Fruit fly (Drosophila melanogaster) whole organism, embryonic: ENCODE results near the gene PNPase.

Experiments
- Atf6 ChIP-seq: fragments of 200-800 bp; sonication (Bioruptor generic); IDR thresholded peaks from 2 replicates; pipeline ENCODE4 v1.3.6; 2022; ENCODE audit warnings: missing biosample characterization, missing genetic modification characterization
- BEAF-32 ChIP-seq: fragments of 200-800 bp; sonication (Bioruptor generic); optimal IDR thresholded peaks from 3 replicates; lab custom pipeline; 2017; ENCODE audit warnings: missing biosample characterization, missing genetic modification characterization, mild to moderate bottlenecking, moderate library complexity, missing genetic modification reagents
- Bdp1 ChIP-seq: fragments of 200-800 bp; sonication (Bioruptor generic); optimal IDR thresholded peaks from 3 replicates; lab custom pipeline; 2016; ENCODE audit warnings: missing biosample characterization, missing genetic modification characterization
- Bteb2 ChIP-seq: fragments of 200-800 bp; sonication (Bioruptor generic); optimal IDR thresholded peaks from 2 replicates; lab custom pipeline; 2016; ENCODE audit warnings: missing biosample characterization, missing genetic modification characterization
- CG12219 ChIP-seq: fragments of 200-800 bp; sonication (Bioruptor generic); optimal IDR thresholded peaks from 3 replicates; lab custom pipeline; 2018; ENCODE audit warnings: missing biosample characterization, mild to moderate bottlenecking, missing genetic modification characterization
- CG13123 ChIP-seq: fragments of 200-800 bp; sonication (Bioruptor generic); optimal IDR thresholded peaks from 2 replicates; lab custom pipeline; 2016; ENCODE audit warnings: missing biosample characterization, missing genetic modification characterization
- CG15601 ChIP-seq: fragments of 200-800 bp; sonication (Bioruptor generic); optimal IDR thresholded peaks from 3 replicates; lab custom pipeline; 2019; ENCODE audit warnings: missing biosample characterization, mild to moderate bottlenecking, missing genetic modification characterization, moderate library complexity
- CG16815 ChIP-seq: fragments of 200-800 bp; sonication (Bioruptor generic); optimal IDR thresholded peaks from 3 replicates; lab custom pipeline; 2017; ENCODE audit warnings: missing biosample characterization, mild to moderate bottlenecking, missing genetic modification characterization
- CG17186 ChIP-seq: fragments of 200-800 bp; sonication (Bioruptor generic); optimal IDR thresholded peaks from 3 replicates; lab custom pipeline; 2017; ENCODE audit warnings: missing biosample characterization, missing genetic modification reagents, missing genetic modification characterization
- CG18476 ChIP-seq: fragments of 200-800 bp; sonication (Bioruptor generic); optimal IDR thresholded peaks from 2 replicates; lab custom pipeline; 2016; ENCODE audit warnings: missing biosample characterization, mild to moderate bottlenecking, missing genetic modification characterization
- CG18619 ChIP-seq: fragments of 200-800 bp; sonication (Bioruptor generic); optimal IDR thresholded peaks from 3 replicates; lab custom pipeline; 2017; ENCODE audit warnings: missing biosample characterization, mild to moderate bottlenecking, missing genetic modification characterization
- CG31365 ChIP-seq: fragments of 200-800 bp; sonication (Bioruptor generic); optimal IDR thresholded peaks from 2 replicates; lab custom pipeline; 2018; ENCODE audit warnings: missing biosample characterization, mild to moderate bottlenecking, missing genetic modification characterization
- CG33557 ChIP-seq: fragments of 200-800 bp; sonication (Bioruptor generic); optimal IDR thresholded peaks from 2 replicates; lab custom pipeline; 2019; ENCODE audit warnings: missing biosample characterization, mild to moderate bottlenecking, missing genetic modification characterization, moderate library complexity
- CG3847 ChIP-seq: fragments of 200-800 bp; sonication (Bioruptor generic); IDR thresholded peaks from 2 replicates; pipeline ENCODE4 v1.3.6; 2022; ENCODE audit warnings: missing biosample characterization, missing genetic modification characterization
- CG3995 ChIP-seq: fragments of 200-800 bp; sonication (Bioruptor generic); optimal IDR thresholded peaks from 3 replicates; lab custom pipeline; 2016; ENCODE audit warnings: missing biosample characterization, missing genetic modification characterization
- CG4360 ChIP-seq: fragments of 200-800 bp; sonication (Bioruptor generic); IDR thresholded peaks from 2 replicates; pipeline ENCODE4 v1.3.6; 2022; ENCODE audit warnings: missing biosample characterization, missing genetic modification characterization
- CG4730 ChIP-seq: fragments of 200-800 bp; sonication (Bioruptor generic); IDR thresholded peaks from 2 replicates; pipeline ENCODE4 v1.3.6; 2022; ENCODE audit warnings: missing biosample characterization, missing genetic modification characterization
- CG6813 ChIP-seq: fragments of 200-800 bp; sonication (Bioruptor generic); optimal IDR thresholded peaks from 2 replicates; lab custom pipeline; 2017; ENCODE audit warnings: missing biosample characterization, missing genetic modification characterization, mild to moderate bottlenecking, moderate library complexity, missing genetic modification reagents
- CG7271 ChIP-seq: fragments of 200-800 bp; sonication (Bioruptor generic); optimal IDR thresholded peaks from 2 replicates; lab custom pipeline; 2018; ENCODE audit warnings: missing biosample characterization, mild to moderate bottlenecking, missing genetic modification characterization, moderate library complexity
- CG7372 ChIP-seq: fragments of 200-800 bp; sonication (Bioruptor generic); IDR thresholded peaks from 2 replicates; pipeline ENCODE4 v1.3.6; 2022; ENCODE audit warnings: missing biosample characterization, missing genetic modification characterization
- CG8388 ChIP-seq: fragments of 200-800 bp; sonication (Bioruptor generic); optimal IDR thresholded peaks from 2 replicates; lab custom pipeline; 2019; ENCODE audit warnings: missing biosample characterization, mild to moderate bottlenecking, missing genetic modification characterization, moderate library complexity
- CG9797 ChIP-seq: fragments of 200-800 bp; sonication (Bioruptor generic); optimal IDR thresholded peaks from 3 replicates; lab custom pipeline; 2018; ENCODE audit warnings: missing biosample characterization, mild to moderate bottlenecking, missing genetic modification characterization
- Chrac-16 ChIP-seq: fragments of 200-800 bp; sonication (Bioruptor generic); optimal IDR thresholded peaks from 3 replicates; lab custom pipeline; 2016; ENCODE audit warnings: missing biosample characterization, missing genetic modification characterization
- D19A ChIP-seq: fragments of 200-800 bp; optimal IDR thresholded peaks from 3 replicates; lab custom pipeline; 2019; ENCODE audit warnings: missing biosample characterization, mild to moderate bottlenecking, missing genetic modification characterization, moderate library complexity
- Dip2 ChIP-seq: fragments of 200-800 bp; sonication (Bioruptor generic); IDR thresholded peaks from 2 replicates; pipeline ENCODE4 v1.3.6; 2022; ENCODE audit warnings: missing biosample characterization, missing genetic modification characterization
- Dll ChIP-seq: fragments of 200-800 bp; sonication (Bioruptor generic); IDR thresholded peaks from 4 replicates; pipeline ENCODE4 v1.3.6; 2022; ENCODE audit warnings: missing biosample characterization, missing genetic modification characterization; ENCODE audit not compliant: partially characterized antibody
- Ets65A ChIP-seq: fragments of 200-800 bp; sonication (Bioruptor generic); peaks from one replicate; lab custom pipeline; 2016; ENCODE audit warnings: missing biosample characterization, missing genetic modification characterization
- Mad ChIP-seq: fragments of 200-800 bp; sonication (Bioruptor generic); optimal IDR thresholded peaks from 2 replicates; lab custom pipeline; 2016; ENCODE audit warnings: missing biosample characterization, missing genetic modification characterization
- Oli ChIP-seq: fragments of 200-800 bp; sonication (Bioruptor generic); optimal IDR thresholded peaks from 2 replicates; lab custom pipeline; 2018; ENCODE audit warnings: missing biosample characterization, mild to moderate bottlenecking, missing genetic modification characterization, moderate library complexity
- Optix ChIP-seq: fragments of 200-800 bp; sonication (Bioruptor generic); IDR thresholded peaks from 3 replicates; pipeline ENCODE4 v1.3.6; 2022; ENCODE audit warnings: missing biosample characterization, missing genetic modification characterization
- Scr ChIP-seq: fragments of 200-800 bp; sonication (Bioruptor generic); IDR thresholded peaks from 2 replicates; pipeline ENCODE4 v1.3.6; 2022; ENCODE audit warnings: missing biosample characterization, missing genetic modification characterization; ENCODE audit not compliant: partially characterized antibody
- Side ChIP-seq: fragments of 200-800 bp; sonication (Bioruptor generic); optimal IDR thresholded peaks from 2 replicates; lab custom pipeline; 2016; ENCODE audit warnings: missing biosample characterization, missing genetic modification characterization
- Taf1 ChIP-seq: fragments of 200-800 bp; sonication (Bioruptor generic); IDR thresholded peaks from 2 replicates; pipeline ENCODE4 v1.3.6; 2022; ENCODE audit warnings: missing biosample characterization, missing genetic modification characterization
- Tbp ChIP-seq: fragments of >200 bp; optimal IDR thresholded peaks from 2 replicates; lab custom pipeline; 2018; ENCODE audit warnings: missing biosample characterization, missing genetic modification characterization
- ab ChIP-seq: fragments of 200-800 bp; sonication (Bioruptor generic); optimal IDR thresholded peaks from 2 replicates; lab custom pipeline; 2016; ENCODE audit warnings: missing biosample characterization, missing genetic modification characterization
- abd-A ChIP-seq: fragments of 200-800 bp; sonication (Bioruptor generic); optimal IDR thresholded peaks from 3 replicates; lab custom pipeline; 2019; ENCODE audit warnings: missing biosample characterization, mild to moderate bottlenecking, missing genetic modification characterization, moderate library complexity
- aop ChIP-seq: fragments of 200-800 bp; sonication (Bioruptor generic); IDR thresholded peaks from 2 replicates; pipeline ENCODE4 v1.3.6; 2022; ENCODE audit warnings: missing biosample characterization, missing genetic modification characterization
- cad ChIP-seq: fragments of >200 bp; optimal IDR thresholded peaks from 2 replicates; lab custom pipeline; 2017; ENCODE audit warnings: missing biosample characterization, missing genetic modification characterization
- cato ChIP-seq: fragments of 200-800 bp; sonication (Bioruptor generic); optimal IDR thresholded peaks from 2 replicates; lab custom pipeline; 2016; ENCODE audit warnings: missing biosample characterization, missing genetic modification characterization, borderline replicate concordance
- dmrt11E ChIP-seq: fragments of 200-800 bp; sonication (Bioruptor generic); optimal IDR thresholded peaks from 3 replicates; lab custom pipeline; 2018; ENCODE audit warnings: missing biosample characterization, mild to moderate bottlenecking, missing genetic modification characterization, moderate library complexity
- gce ChIP-seq: fragments of 200-800 bp; sonication (Bioruptor generic); IDR thresholded peaks from 3 replicates; pipeline ENCODE4 v1.3.6; 2022; ENCODE audit warnings: missing biosample characterization, missing genetic modification characterization
- org-1 ChIP-seq: fragments of 200-800 bp; sonication (Bioruptor generic); optimal IDR thresholded peaks from 2 replicates; lab custom pipeline; 2017; ENCODE audit warnings: missing biosample characterization, missing genetic modification characterization
- pan ChIP-seq, 4 experiments: fragments of >200 bp in 3 of 4; fragments of 200-800 bp in 1 of 4; sonication (Bioruptor generic) in 1 of 4; optimal IDR thresholded peaks in 3 of 4; IDR thresholded peaks in 1 of 4; 2 replicates each; pipeline versions ENCODE4 v1.3.6 to Lab custom; 2017 to 2022; ENCODE audit warnings: missing biosample characterization in 2 of 4, missing genetic modification characterization in 2 of 4, mixed read lengths in 1 of 4
- phol ChIP-seq: fragments of 200-800 bp; sonication (Bioruptor generic); optimal IDR thresholded peaks from 3 replicates; lab custom pipeline; 2018; ENCODE audit warnings: missing biosample characterization, mild to moderate bottlenecking, missing genetic modification characterization, moderate library complexity
- schlank ChIP-seq: fragments of 200-800 bp; sonication (Bioruptor generic); optimal IDR thresholded peaks from 2 replicates; lab custom pipeline; 2018; ENCODE audit warnings: missing biosample characterization, mild to moderate bottlenecking, missing genetic modification characterization
- sisA ChIP-seq: fragments of 200-800 bp; sonication (Bioruptor generic); IDR thresholded peaks from 2 replicates; pipeline ENCODE4 v1.3.6; 2022; ENCODE audit warnings: missing biosample characterization, missing genetic modification characterization
- sob ChIP-seq: fragments of 200-800 bp; sonication (Bioruptor generic); IDR thresholded peaks from 2 replicates; pipeline ENCODE4 v1.3.6; 2022; ENCODE audit warnings: missing biosample characterization, missing genetic modification characterization
- sqz ChIP-seq: fragments of 200-800 bp; sonication (Bioruptor generic); optimal IDR thresholded peaks from 3 replicates; lab custom pipeline; 2018; ENCODE audit warnings: missing biosample characterization, mild to moderate bottlenecking, missing genetic modification characterization
- trem ChIP-seq: fragments of 200-800 bp; optimal IDR thresholded peaks from 3 replicates; lab custom pipeline; 2019; ENCODE audit warnings: missing biosample characterization, mild to moderate bottlenecking, missing genetic modification characterization, moderate library complexity
- vnd ChIP-seq: fragments of 200-800 bp; sonication (Bioruptor generic); IDR thresholded peaks from 3 replicates; pipeline ENCODE4 v1.3.6; 2022; ENCODE audit warnings: missing biosample characterization, missing genetic modification characterization; ENCODE audit not compliant: partially characterized antibody

Gene PNPase

dm6 chr3R:31381216-31381688 is 24.0 kb downstream of the PNPase start (continued):
- TF ChIP-seq Chrac-16 (GFP tag; lab: Kevin White, UChicago) (peak; percentile 28), Dip2 (GFP tag; lab: Robert Waterston, UW) (no peak), Dll (GFP tag; lab: Robert Waterston, UW) (no peak), abd-A (tag; lab: Kevin White, UChicago) (no peak), aop (GFP tag; lab: Robert Waterston, UW) (no peak), sqz (no peak), CG6813 (no peak), CG16815 (GFP tag; lab: Kevin White, UChicago) (peak; percentile 19), org-1 (no peak), Scr (GFP tag; lab: Robert Waterston, UW) (peak; percentile 18; the same call in 1 of the 2 replicates), CG17186 (GFP tag; lab: Kevin White, UChicago) (no peak), CG18476 (GFP tag; lab: Kevin White, UChicago) (peak; percentile 2), D19A (tag; lab: Kevin White, UChicago) (no peak), CG4360 (GFP tag; lab: Robert Waterston, UW) (no peak), CG31365 (tag; lab: Kevin White, UChicago) (no peak), CG7372 (no peak), Taf1 (GFP tag; lab: Robert Waterston, UW) (no peak), dmrt11E (peak; percentile 9), Side (no peak), sisA (peak; percentile 15; the same call in 1 of the 2 replicates), CG9797 (GFP tag; lab: Kevin White, UChicago) (no peak), cad (no peak), BEAF-32 (GFP tag; lab: Kevin White, UChicago) (no peak), pan (optimal IDR thresholded peaks at IDR 0.05; lab: Kevin White, UChicago) (no peak), pan (GFP tag; optimal IDR thresholded peaks at IDR 0.05 in 1 of 2, IDR thresholded peaks at IDR 0.05 in 1 of 2) (peak in 1 of 2 experiments; percentile 66), sob (peak; percentile 53; the same call in 1 of the 2 replicates), ab (GFP tag; lab: Kevin White, UChicago) (peak; percentile 5), Mad (GFP tag; lab: Kevin White, UChicago) (peak; percentile 14), Tbp (no peak), CG13123 (GFP tag; lab: Kevin White, UChicago) (no peak), trem (no peak), phol (peak; percentile 32), Optix (no peak; the same call in 2 of the 3 replicates), Bteb2 (no peak), Ets65A (GFP tag; lab: Kevin White, UChicago) (peak; percentile 90), CG7271 (tag; lab: Kevin White, UChicago) (no peak), CG12219 (peak; percentile 61), cato (GFP tag; lab: Kevin White, UChicago) (no peak), vnd (peak; percentile 45; the same call in 2 of the 3 replicates), CG3847 (GFP tag; lab: Robert Waterston, UW) (peak; percentile 25; the same call in 1 of the 2 replicates), gce (peak; percentile 54; the same call in 1 of the 3 replicates), CG3995 (no peak), CG15601 (tag; lab: Kevin White, UChicago) (peak; percentile 20), CG8388 (peak; percentile 44), CG33557 (GFP tag; lab: Kevin White, UChicago) (no peak), Bdp1 (GFP tag; lab: Kevin White, UChicago) (peak; percentile 13), schlank (tag; lab: Kevin White, UChicago) (peak; percentile 53), CG18619 (GFP tag; lab: Kevin White, UChicago) (peak; percentile 46), CG4730 (GFP tag; lab: Robert Waterston, UW) (0 out of 2 replicates have a peak, but pooled peaks have one; percentile 8), Atf6 (GFP tag; lab: Robert Waterston, UW) (peak; percentile 55; the same call in 1 of the 2 replicates), Oli (tag; lab: Kevin White, UChicago) (peak; percentile 23)
